Worm (Caenorhabditis elegans) whole organism, young adult: Measurements from ENCODE around the gene ugt-66.
"Not testable (repeated sequence)": the region's sequence is repeated elsewhere in the genome, so short reads cannot be mapped to it uniquely, and the experiment has no call there.

Experiments
- D2030.7 ChIP-seq: fragments of 200-800 bp; sonication (Bioruptor generic); IDR thresholded peaks from 2 replicates; pipeline ENCODE4 v1.3.6; 2022; ENCODE audit warnings: missing genetic modification reagents, missing genetic modification characterization, missing compliant biosample characterization
- F49E8.2 ChIP-seq: sonication (generic microtip); optimal IDR thresholded peaks from 3 replicates; lab custom pipeline; 2017; ENCODE audit warnings: missing genetic modification characterization, mild to moderate bottlenecking, missing compliant biosample characterization, antibody characterized with exemption, moderate library complexity; ENCODE audit not compliant: insufficient read depth
- F55B11.4 ChIP-seq: sonication (generic microtip); optimal IDR thresholded peaks from 2 replicates; lab custom pipeline; 2016; ENCODE audit warnings: missing compliant biosample characterization, missing genetic modification characterization, borderline replicate concordance; ENCODE audit not compliant: insufficient read depth
- K11D2.4 ChIP-seq: fragments of 200-800 bp; sonication (Bioruptor generic); IDR thresholded peaks from 2 replicates; pipeline ENCODE4 v1.3.6; 2022; ENCODE audit warnings: missing genetic modification reagents, missing genetic modification characterization, missing compliant biosample characterization
- akir-1 ChIP-seq: fragments of 200-800 bp; sonication (Bioruptor generic); optimal IDR thresholded peaks from 2 replicates; lab custom pipeline; 2018; ENCODE audit warnings: mild to moderate bottlenecking, missing genetic modification characterization, moderate library complexity, missing compliant biosample characterization
- atf-7 ChIP-seq: sonication (generic microtip); optimal IDR thresholded peaks from 2 replicates; lab custom pipeline; 2017; ENCODE audit warnings: mild to moderate bottlenecking, missing genetic modification characterization, missing compliant biosample characterization
- athp-1 ChIP-seq: sonication (generic microtip); optimal IDR thresholded peaks from 2 replicates; lab custom pipeline; 2017; ENCODE audit warnings: mild to moderate bottlenecking, missing genetic modification characterization, missing compliant biosample characterization
- cebp-1 ChIP-seq, 2 experiments: fragments of 200-800 bp in 1 of 2; sonication (Bioruptor generic) in 1 of 2; sonication (generic microtip) in 1 of 2; IDR thresholded peaks in 1 of 2; optimal IDR thresholded peaks in 1 of 2; 2 replicates each; pipeline versions ENCODE4 v1.3.6 to Lab custom; 2017 to 2022; ENCODE audit warnings: missing compliant biosample characterization in 2 of 2, missing genetic modification characterization in 2 of 2, mild to moderate bottlenecking in 1 of 2, missing genetic modification reagents in 1 of 2, moderate library complexity in 1 of 2
- ceh-100 ChIP-seq: fragments of 200-800 bp; sonication (Bioruptor generic); IDR thresholded peaks from 2 replicates; pipeline ENCODE4 v1.3.6; 2022; ENCODE audit warnings: missing genetic modification reagents, missing genetic modification characterization, missing compliant biosample characterization
- ceh-40 ChIP-seq: fragments of 200-800 bp; sonication (Bioruptor generic); IDR thresholded peaks from 2 replicates; pipeline ENCODE4 v1.3.6; 2022; ENCODE audit warnings: missing genetic modification characterization, missing compliant biosample characterization
- ceh-58 ChIP-seq: fragments of 200-800 bp; sonication (Bioruptor generic); IDR thresholded peaks from 2 replicates; pipeline ENCODE4 v1.3.6; 2022; ENCODE audit warnings: missing genetic modification characterization, missing compliant biosample characterization
- chd-7 ChIP-seq: sonication (generic microtip); optimal IDR thresholded peaks from 2 replicates; lab custom pipeline; 2016; ENCODE audit warnings: mild to moderate bottlenecking, missing genetic modification characterization, moderate library complexity, missing compliant biosample characterization
- egl-44 ChIP-seq: fragments of 200-800 bp; sonication (Bioruptor generic); IDR thresholded peaks from 2 replicates; pipeline ENCODE4 v1.3.6; 2022; ENCODE audit warnings: missing genetic modification reagents, missing genetic modification characterization, missing compliant biosample characterization
- ets-4 ChIP-seq: fragments of 200-800 bp; sonication (Bioruptor generic); optimal IDR thresholded peaks from 2 replicates; lab custom pipeline; 2018; ENCODE audit warnings: mild to moderate bottlenecking, missing genetic modification characterization, missing compliant biosample characterization
- him-1 ChIP-seq: sonication (generic microtip); optimal IDR thresholded peaks from 2 replicates; lab custom pipeline; 2016; ENCODE audit warnings: missing genotype, missing genetic modification reagents, missing genetic modification characterization, missing compliant biosample characterization
- hmg-1.2 ChIP-seq: fragments of 200-800 bp; sonication (Bioruptor generic); IDR thresholded peaks from 2 replicates; pipeline ENCODE4 v1.3.6; 2022; ENCODE audit warnings: missing genetic modification reagents, missing genetic modification characterization, missing compliant biosample characterization
- let-607 ChIP-seq, 2 experiments: fragments of 200-800 bp in 1 of 2; sonication (Bioruptor generic) in 1 of 2; sonication (generic microtip) in 1 of 2; optimal IDR thresholded peaks; 2 replicates each; lab custom pipeline; 2016 to 2018; ENCODE audit warnings: mild to moderate bottlenecking in 2 of 2, missing compliant biosample characterization in 2 of 2, missing genetic modification characterization in 2 of 2, moderate library complexity in 2 of 2, missing genotype in 1 of 2
- lin-54 ChIP-seq: fragments of 200-800 bp; sonication (Bioruptor generic); optimal IDR thresholded peaks from 2 replicates; lab custom pipeline; 2018; ENCODE audit warnings: mild to moderate bottlenecking, missing genetic modification characterization, missing compliant biosample characterization
- lir-1 ChIP-seq: fragments of 200-800 bp; sonication (Bioruptor generic); conservative IDR thresholded peaks from 2 replicates; pipeline ENCODE4 v1.3.6; 2022; ENCODE audit warnings: missing genetic modification reagents, missing genetic modification characterization, missing compliant biosample characterization
- lsy-27 ChIP-seq: sonication (generic microtip); optimal IDR thresholded peaks from 2 replicates; lab custom pipeline; 2017; ENCODE audit warnings: missing genetic modification characterization, mild to moderate bottlenecking, missing compliant biosample characterization, antibody characterized with exemption, missing genotype, borderline replicate concordance; ENCODE audit not compliant: insufficient read depth
- nfya-1 ChIP-seq: sonication (generic microtip); optimal IDR thresholded peaks from 2 replicates; lab custom pipeline; 2017; ENCODE audit warnings: antibody characterized with exemption, missing compliant biosample characterization, missing genetic modification characterization, borderline replicate concordance; ENCODE audit not compliant: insufficient read depth
- nhr-80 ChIP-seq: sonication (generic microtip); optimal IDR thresholded peaks from 2 replicates; lab custom pipeline; 2016; ENCODE audit warnings: missing genetic modification characterization, missing compliant biosample characterization
- nhr-90 ChIP-seq: sonication (generic microtip); optimal IDR thresholded peaks from 2 replicates; lab custom pipeline; 2016; ENCODE audit warnings: missing genotype, mild to moderate bottlenecking, missing genetic modification characterization, missing compliant biosample characterization
- snpc-4 ChIP-seq, 5 experiments: fragments of 150-350 bp in 1 of 5; sonication (generic microtip) in 4 of 5; optimal IDR thresholded peaks; 2 replicates each; lab custom pipeline; 2014 to 2018; ENCODE audit warnings: missing genetic modification characterization in 5 of 5, missing biosample characterization in 3 of 5, antibody characterized with exemption in 2 of 5, mild to moderate bottlenecking in 2 of 5, missing compliant biosample characterization in 2 of 5, missing genotype in 2 of 5, moderate library complexity in 2 of 5, missing genetic modification reagents in 1 of 5
- somi-1 ChIP-seq: fragments of 200-800 bp; sonication (Bioruptor generic); optimal IDR thresholded peaks from 2 replicates; lab custom pipeline; 2018; ENCODE audit warnings: mild to moderate bottlenecking, missing genetic modification characterization, missing compliant biosample characterization
- tbp1 ChIP-seq: fragments of 200-800 bp; sonication (Bioruptor generic); optimal IDR thresholded peaks from 2 replicates; lab custom pipeline; 2018; ENCODE audit warnings: mild to moderate bottlenecking, missing genetic modification characterization, missing compliant biosample characterization
- zfh-2 ChIP-seq: fragments of 200-800 bp; sonication (Bioruptor generic); conservative IDR thresholded peaks from 2 replicates; pipeline ENCODE4 v1.3.6; 2022; ENCODE audit warnings: missing genetic modification reagents, missing genetic modification characterization, missing compliant biosample characterization
- ztf-18 ChIP-seq: sonication (generic microtip); optimal IDR thresholded peaks from 2 replicates; lab custom pipeline; 2016; ENCODE audit warnings: missing genotype, mild to moderate bottlenecking, missing genetic modification characterization, missing compliant biosample characterization
- ztf-22 ChIP-seq: fragments of 200-800 bp; sonication (Bioruptor generic); optimal IDR thresholded peaks from 2 replicates; lab custom pipeline; 2018; ENCODE audit warnings: mild to moderate bottlenecking, missing genetic modification characterization, moderate library complexity, missing compliant biosample characterization
- ztf-6 ChIP-seq: fragments of 200-800 bp; sonication (Bioruptor generic); IDR thresholded peaks from 2 replicates; pipeline ENCODE4 v1.3.6; 2022; ENCODE audit warnings: missing genetic modification reagents, missing genetic modification characterization, missing compliant biosample characterization

ugt-66 gene

ce11 chrIII:6190810-6191209 is 3.6 kb downstream of the ugt-66 start, which contains the start of gene C23G10.5 (continued):
- no peak for TF ChIP-seq egl-44
- no peak for TF ChIP-seq nhr-80
- TF ChIP-seq, all 124 proteins: peak for 0

ce11 chrIII:6188020-6188419 is 6.4 kb downstream of the ugt-66 start:
- TF ChIP-seq cebp-1 (GFP tag; IDR thresholded peaks at IDR 0.05; lab: Robert Waterston, UW) (peak; percentile 68), ztf-18 (peak; percentile 76)
- TF ChIP-seq cebp-1 (tag; optimal IDR thresholded peaks at IDR 0.05; lab: Kevin White, UChicago) = not testable (repeated sequence)
- TF ChIP-seq, all 124 proteins: peak for 2; not testable (repeated sequence) for 122

- TF ChIP-seq akir-1 = no peak
- TF ChIP-seq ceh-40 (GFP tag; lab: Robert Waterston, UW) = no peak
- no peak for TF ChIP-seq ceh-58 (GFP tag; lab: Robert Waterston, UW)
- no peak for TF ChIP-seq athp-1 (tag; lab: Kevin White, UChicago)
- no peak for TF ChIP-seq F55B11.4 (tag; lab: Kevin White, UChicago)
- TF ChIP-seq K11D2.4 (GFP tag; lab: Robert Waterston, UW) = no peak
- no peak for TF ChIP-seq ztf-6
- TF ChIP-seq zfh-2 = no peak
- TF ChIP-seq him-1 (tag; lab: Kevin White, UChicago) = no peak
- no peak for TF ChIP-seq lsy-27 (tag; lab: Kevin White, UChicago)
- TF ChIP-seq somi-1 (GFP tag; lab: Kevin White, UChicago) = no peak
- no peak for TF ChIP-seq hmg-1.2
- TF ChIP-seq ceh-100 (GFP tag; lab: Robert Waterston, UW) = no peak
Observed at ce11 chrIII:6183118-6183517, 11.3 kb downstream of the ugt-66 start, which contains the start of gene nas-28. Gene nas-28 (minus strand): TSS chrIII:6183218.

ce11 chrIII:6180294-6180693 is 14.1 kb downstream of the ugt-66 start:
- TF ChIP-seq nfya-1 (no peak), nhr-80 (peak; percentile 83), ets-4 (GFP tag; lab: Kevin White, UChicago) (peak; percentile 51)

ce11 chrIII:6179062-6179461 is 15.3 kb downstream of the ugt-66 start:
- TF ChIP-seq let-607 (tag; optimal IDR thresholded peaks at IDR 0.05; lab: Kevin White, UChicago) = peak in 1 of 2 experiments; percentile 53
- peak; percentile 74 for TF ChIP-seq atf-7 (tag; lab: Kevin White, UChicago)
- TF ChIP-seq ets-4 (GFP tag; lab: Kevin White, UChicago) = peak; percentile 21
- no peak for TF ChIP-seq zfh-2
- no peak for TF ChIP-seq lir-1 (GFP tag; lab: Robert Waterston, UW)
- TF ChIP-seq egl-44 = 0 out of 2 replicates have a peak, but pooled peaks have one; percentile 40
- no peak for TF ChIP-seq nfya-1
- TF ChIP-seq nhr-80 = peak; percentile 99
- peak; percentile 14 for TF ChIP-seq tbp1 (GFP tag; lab: Kevin White, UChicago)
- TF ChIP-seq snpc-4 (GFP tag; optimal IDR thresholded peaks at IDR 0.05; lab: Kevin White, UChicago) = no peak
- TF ChIP-seq snpc-4 (tag; optimal IDR thresholded peaks at IDR 0.05; lab: Kevin White, UChicago) = peak in 1 of 4 experiments; percentile 28
- no peak for TF ChIP-seq chd-7
- 0 out of 2 replicates have a peak, but pooled peaks have one; percentile 5 for TF ChIP-seq hmg-1.2
- no peak for TF ChIP-seq lin-54 (GFP tag; lab: Kevin White, UChicago)
- peak; percentile 65 for TF ChIP-seq ztf-22
- TF ChIP-seq F49E8.2 (tag; lab: Kevin White, UChicago) = no peak
- TF ChIP-seq nhr-90 (tag; lab: Kevin White, UChicago) = no peak
- no peak for TF ChIP-seq D2030.7 (GFP tag; lab: Robert Waterston, UW)
